Fruit fly (Drosophila melanogaster): Measurements from ENCODE around the gene RpS27.

dm6 chr3R:25245052-25245813, 2.1 kb downstream of the RpS27 start, which contains the start of gene bam:
- no peak for TF ChIP-seq EcR (GFP tag; optimal IDR thresholded peaks at IDR 0.05)
- no peak for TF ChIP-seq pan (optimal IDR thresholded peaks at IDR 0.05)
- no peak for TF ChIP-seq psq (optimal IDR thresholded peaks at IDR 0.05)
- TF ChIP-seq usp (GFP tag; optimal IDR thresholded peaks at IDR 0.05): no peak

Data from whole organism.